Fruit fly (Drosophila melanogaster): ENCODE data around the gene CG12883.

DNA sequence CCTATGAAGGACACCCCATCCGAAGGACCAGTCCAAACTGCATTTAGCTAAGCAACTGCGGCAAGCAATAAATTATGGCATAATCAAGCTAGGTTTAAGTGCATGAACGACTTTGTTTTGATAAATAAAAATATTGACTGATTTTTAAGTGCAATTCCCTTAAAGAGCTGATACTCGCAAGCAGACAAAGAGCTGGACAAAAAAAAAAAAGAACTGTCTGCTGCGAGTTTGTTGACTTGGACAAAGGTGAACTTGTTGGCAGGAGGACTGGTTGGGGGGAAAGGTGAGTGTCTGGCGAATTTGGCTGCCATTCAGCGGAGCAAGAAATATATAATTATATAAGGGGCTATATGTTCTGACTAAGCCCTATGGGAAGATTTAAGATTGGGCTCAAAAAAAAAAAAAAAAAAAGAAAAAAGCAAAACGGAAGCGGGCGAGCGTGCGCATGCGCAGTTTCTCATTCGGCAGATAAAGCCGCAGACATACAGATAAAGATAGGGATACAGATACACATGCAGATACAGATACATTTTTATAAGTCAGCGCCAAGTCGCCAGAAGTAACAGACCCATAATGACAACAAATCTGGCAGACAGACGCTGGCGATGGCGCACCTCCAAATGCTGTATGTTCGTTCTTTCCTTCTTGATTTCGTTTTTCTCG, 13.7 kb downstream of the CG12883 start:
- TF ChIP-seq CG14655 (GFP tag; optimal IDR thresholded peaks at IDR 0.05) = no peak
- TF ChIP-seq Ets98B (GFP tag; IDR thresholded peaks at IDR 0.05) = no peak
- TF ChIP-seq CG8159 (tag; optimal IDR thresholded peaks at IDR 0.05) = no peak
- no peak for TF ChIP-seq CG15710 (tag; optimal IDR thresholded peaks at IDR 0.05)
- peak; percentile 85 for TF ChIP-seq EcR (GFP tag; optimal IDR thresholded peaks at IDR 0.05)
- TF ChIP-seq D1 (tag; optimal IDR thresholded peaks at IDR 0.05) = no peak
- no peak for TF ChIP-seq CG17806 (tag; optimal IDR thresholded peaks at IDR 0.05)
- no peak for TF ChIP-seq CG9948 (tag; optimal IDR thresholded peaks at IDR 0.05)
- no peak for TF ChIP-seq Snoo (tag; optimal IDR thresholded peaks at IDR 0.05)

Measured in whole organism, pupa.